Worm (Caenorhabditis elegans) whole organism, late embryonic: ENCODE data around the gene T05B4.12.
A peak's percentile ranks its signal among the peaks of the same experiment; 100 is the strongest.

Experiments used
- C38D4.7 ChIP-seq: fragments of 200-800 bp; sonication (Bioruptor generic); optimal IDR thresholded peaks from 2 replicates; lab custom pipeline; 2018; ENCODE audit warnings: mild to moderate bottlenecking, missing genetic modification characterization, moderate library complexity, missing compliant biosample characterization
- Y22D7AL.16 ChIP-seq: sonication (generic microtip); optimal IDR thresholded peaks from 2 replicates; lab custom pipeline; 2016; ENCODE audit warnings: missing genetic modification characterization, missing compliant biosample characterization
- ahr-1 ChIP-seq: sonication (generic microtip); optimal IDR thresholded peaks from 2 replicates; lab custom pipeline; 2016; ENCODE audit warnings: missing genetic modification characterization, missing compliant biosample characterization
- ceh-14 ChIP-seq: sonication (generic microtip); optimal IDR thresholded peaks from 2 replicates; lab custom pipeline; 2016; ENCODE audit warnings: missing genotype, missing genetic modification characterization, missing compliant biosample characterization
- ceh-18 ChIP-seq: sonication (generic microtip); optimal IDR thresholded peaks from 2 replicates; lab custom pipeline; 2016; ENCODE audit warnings: missing genetic modification characterization, missing compliant biosample characterization
- ceh-19 ChIP-seq: fragments of 200-800 bp; sonication (Bioruptor generic); optimal IDR thresholded peaks from 2 replicates; lab custom pipeline; 2018; ENCODE audit warnings: mild to moderate bottlenecking, missing genetic modification characterization, missing compliant biosample characterization
- ceh-2 ChIP-seq: sonication (generic microtip); optimal IDR thresholded peaks from 2 replicates; lab custom pipeline; 2016; ENCODE audit warnings: missing genotype, missing genetic modification characterization, missing compliant biosample characterization
- ceh-22 ChIP-seq: sonication (generic microtip); optimal IDR thresholded peaks from 2 replicates; lab custom pipeline; 2017; ENCODE audit warnings: missing biosample characterization, missing genetic modification characterization
- ceh-24 ChIP-seq: sonication (generic microtip); optimal IDR thresholded peaks from 2 replicates; lab custom pipeline; 2016; ENCODE audit warnings: mild to moderate bottlenecking, missing genetic modification characterization, missing compliant biosample characterization
- ceh-30 ChIP-seq: fragments of 150-350 bp; optimal IDR thresholded peaks from 2 replicates; lab custom pipeline; 2014; ENCODE audit warnings: missing biosample characterization, missing genetic modification characterization
- ceh-31 ChIP-seq: sonication (generic microtip); optimal IDR thresholded peaks from 2 replicates; lab custom pipeline; 2016; ENCODE audit warnings: missing genetic modification characterization, missing compliant biosample characterization
- ceh-34 ChIP-seq: sonication (generic microtip); optimal IDR thresholded peaks from 2 replicates; lab custom pipeline; 2016; ENCODE audit warnings: mild to moderate bottlenecking, missing genetic modification characterization, missing compliant biosample characterization
- ceh-45 ChIP-seq: fragments of 200-800 bp; sonication (Bioruptor generic); IDR thresholded peaks from 2 replicates; pipeline ENCODE4 v1.3.6; 2022; ENCODE audit warnings: missing genetic modification reagents, missing genetic modification characterization, missing compliant biosample characterization
- ceh-48 ChIP-seq: sonication (generic microtip); optimal IDR thresholded peaks from 2 replicates; lab custom pipeline; 2016; ENCODE audit warnings: missing genetic modification characterization, inconsistent platforms, missing compliant biosample characterization
- ceh-6 ChIP-seq: fragments of 200-800 bp; sonication (Bioruptor generic); optimal IDR thresholded peaks from 2 replicates; lab custom pipeline; 2018; ENCODE audit warnings: mild to moderate bottlenecking, missing genetic modification characterization, missing compliant biosample characterization
- ceh-9 ChIP-seq: sonication (generic microtip); optimal IDR thresholded peaks from 2 replicates; lab custom pipeline; 2016; ENCODE audit warnings: mild to moderate bottlenecking, missing genetic modification characterization, inconsistent platforms, missing compliant biosample characterization
- che-1 ChIP-seq: sonication (generic microtip); optimal IDR thresholded peaks from 2 replicates; lab custom pipeline; 2016; ENCODE audit warnings: mild to moderate bottlenecking, missing genetic modification characterization, missing compliant biosample characterization
- dve-1 ChIP-seq: sonication (generic microtip); optimal IDR thresholded peaks from 2 replicates; lab custom pipeline; 2017; ENCODE audit warnings: antibody characterized with exemption, mild to moderate bottlenecking, missing genetic modification characterization, missing compliant biosample characterization
- elt-2 ChIP-seq: sonication (generic microtip); optimal IDR thresholded peaks from 2 replicates; lab custom pipeline; 2016; ENCODE audit warnings: missing genetic modification reagents, missing genetic modification characterization, missing compliant biosample characterization
- elt-4 ChIP-seq: sonication (generic microtip); optimal IDR thresholded peaks from 2 replicates; lab custom pipeline; 2016; ENCODE audit warnings: missing genetic modification characterization, missing compliant biosample characterization
- eyg-1 ChIP-seq: sonication (generic microtip); optimal IDR thresholded peaks from 2 replicates; lab custom pipeline; 2016; ENCODE audit warnings: missing genotype, missing genetic modification characterization, missing compliant biosample characterization
- fax-1 ChIP-seq: sonication (generic microtip); optimal IDR thresholded peaks from 2 replicates; lab custom pipeline; 2016; ENCODE audit warnings: missing genotype, missing genetic modification characterization, missing compliant biosample characterization
- fkh-10 ChIP-seq: fragments of 150-350 bp; optimal IDR thresholded peaks from 2 replicates; lab custom pipeline; 2014; ENCODE audit warnings: missing biosample characterization, missing genetic modification reagents, missing genetic modification characterization
- gmeb-2 ChIP-seq: sonication (generic microtip); optimal IDR thresholded peaks from 2 replicates; lab custom pipeline; 2016; ENCODE audit warnings: missing genetic modification characterization, inconsistent platforms, missing compliant biosample characterization
- hlh-30 ChIP-seq: sonication (generic microtip); optimal IDR thresholded peaks from 2 replicates; lab custom pipeline; 2017; ENCODE audit warnings: antibody characterized with exemption, missing genetic modification characterization, missing compliant biosample characterization; ENCODE audit not compliant: insufficient read depth
- madf-2 ChIP-seq: sonication (generic microtip); optimal IDR thresholded peaks from 2 replicates; lab custom pipeline; 2017; ENCODE audit warnings: missing genetic modification characterization, missing compliant biosample characterization
- nfya-1 ChIP-seq: sonication (generic microtip); optimal IDR thresholded peaks from 2 replicates; lab custom pipeline; 2017; ENCODE audit warnings: missing genetic modification characterization, mild to moderate bottlenecking, missing compliant biosample characterization, antibody characterized with exemption, moderate library complexity
- pag-3 ChIP-seq: sonication (generic microtip); optimal IDR thresholded peaks from 2 replicates; lab custom pipeline; 2016; ENCODE audit warnings: missing compliant biosample characterization, missing genetic modification characterization, borderline replicate concordance
- pat-9 ChIP-seq: fragments of 200-800 bp; sonication (Bioruptor generic); optimal IDR thresholded peaks from 2 replicates; lab custom pipeline; 2018; ENCODE audit warnings: mild to moderate bottlenecking, missing genetic modification characterization, moderate library complexity, missing compliant biosample characterization
- pax-1 ChIP-seq: fragments of 150-350 bp; optimal IDR thresholded peaks from 2 replicates; lab custom pipeline; 2014; ENCODE audit warnings: missing biosample characterization, missing genetic modification characterization
- pha-2 ChIP-seq: sonication (generic microtip); optimal IDR thresholded peaks from 2 replicates; lab custom pipeline; 2017; ENCODE audit warnings: mild to moderate bottlenecking, missing genetic modification characterization, missing compliant biosample characterization
- pqm-1 ChIP-seq: sonication (generic microtip); optimal IDR thresholded peaks from 2 replicates; lab custom pipeline; 2016; ENCODE audit warnings: missing genetic modification characterization, missing compliant biosample characterization
- pros-1 ChIP-seq: fragments of 150-350 bp; optimal IDR thresholded peaks from 2 replicates; lab custom pipeline; 2014; ENCODE audit warnings: missing biosample characterization, missing genetic modification reagents, missing genetic modification characterization
- rnt-1 ChIP-seq: sonication (generic microtip); optimal IDR thresholded peaks from 2 replicates; lab custom pipeline; 2016; ENCODE audit warnings: missing genetic modification characterization, missing compliant biosample characterization
- sdc-2 ChIP-seq: sonication (generic microtip); optimal IDR thresholded peaks from 2 replicates; lab custom pipeline; 2016; ENCODE audit warnings: missing genotype, missing genetic modification characterization, missing compliant biosample characterization
- tbx-2 ChIP-seq: sonication (generic microtip); optimal IDR thresholded peaks from 2 replicates; lab custom pipeline; 2016; ENCODE audit warnings: missing genetic modification characterization, missing compliant biosample characterization
- unc-3 ChIP-seq, 2 experiments: fragments of 200-800 bp in 1 of 2; sonication (Bioruptor generic) in 1 of 2; sonication (generic microtip) in 1 of 2; conservative IDR thresholded peaks in 1 of 2; optimal IDR thresholded peaks in 1 of 2; 2 replicates each; pipeline versions ENCODE4 v1.3.6 to Lab custom; 2016 to 2022; ENCODE audit warnings: missing compliant biosample characterization in 2 of 2, missing genetic modification characterization in 2 of 2, missing genetic modification reagents in 1 of 2
- unc-42 ChIP-seq: sonication (generic microtip); optimal IDR thresholded peaks from 2 replicates; lab custom pipeline; 2016; ENCODE audit warnings: missing genotype, missing genetic modification characterization, missing compliant biosample characterization
- unc-55 ChIP-seq: sonication (generic microtip); optimal IDR thresholded peaks from 2 replicates; lab custom pipeline; 2017; ENCODE audit warnings: missing biosample characterization, missing genetic modification reagents, missing genetic modification characterization
- ztf-16 ChIP-seq: sonication (generic microtip); optimal IDR thresholded peaks from 2 replicates; lab custom pipeline; 2017; ENCODE audit warnings: missing genetic modification characterization, missing compliant biosample characterization

The T05B4.12 gene

DNA sequence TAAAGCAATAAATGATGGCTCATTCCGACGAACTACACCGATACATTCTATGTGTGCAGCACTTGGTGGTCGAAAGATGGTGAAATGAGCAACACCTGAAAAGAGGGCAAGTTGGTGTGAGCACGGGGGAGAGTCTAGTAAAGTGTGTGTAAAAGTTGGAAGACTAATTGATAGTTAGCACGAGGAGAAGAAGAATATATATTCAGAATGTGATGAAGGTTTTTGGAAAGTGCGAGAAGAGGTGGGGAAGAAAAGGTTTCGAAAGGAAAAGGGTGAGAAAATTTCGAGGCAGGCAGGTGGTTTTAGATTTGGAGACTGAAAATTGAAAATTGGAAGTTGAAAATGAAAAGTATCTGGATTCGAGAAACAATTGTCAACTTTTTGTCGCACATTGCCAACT is 26.4 kb upstream of the T05B4.12 start, which contains the start of gene Y45G5AM.6:
Y45G5AM.6 (minus strand) TSS at position 101 of the 400 bp plus-strand sequence.
- no peak for TF ChIP-seq ceh-24 (tag; lab: Kevin White, UChicago)
- TF ChIP-seq pha-2, result no peak
- TF ChIP-seq ceh-31 (tag; lab: Kevin White, UChicago), result no peak
- no peak for TF ChIP-seq ceh-14 (tag; lab: Kevin White, UChicago)
- no peak for TF ChIP-seq che-1
- no peak for TF ChIP-seq Y22D7AL.16 (tag; lab: Kevin White, UChicago)

DNA sequence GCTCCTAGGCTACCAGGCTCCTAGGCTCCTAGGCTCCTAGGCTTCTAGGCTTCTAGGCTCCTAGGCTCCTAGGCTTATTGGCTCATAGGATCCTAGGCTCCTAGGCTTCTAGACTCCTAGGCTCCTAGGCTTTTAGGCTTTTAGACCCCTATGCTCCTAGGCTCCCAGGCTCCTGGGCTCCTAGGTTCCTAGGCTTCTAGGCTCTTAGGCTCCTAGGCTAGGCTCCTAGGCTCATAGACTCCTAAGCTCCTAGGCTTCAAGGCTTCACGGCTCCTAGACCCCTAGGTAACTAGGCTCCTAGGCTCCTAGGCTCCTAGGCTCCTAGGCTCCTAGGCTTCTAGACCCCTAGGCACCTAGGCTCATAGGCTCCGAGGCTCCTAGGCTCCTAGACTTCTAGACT is 25.6 kb upstream of the T05B4.12 start:
- TF ChIP-seq elt-4 (tag; lab: Kevin White, UChicago) (peak; percentile 66), eyg-1 (tag; lab: Kevin White, UChicago) (no peak), sdc-2 (tag; lab: Kevin White, UChicago) (no peak), ceh-45 (no peak), tbx-2 (tag; lab: Kevin White, UChicago) (no peak), ceh-24 (tag; lab: Kevin White, UChicago) (no peak), ceh-19 (GFP tag; lab: Kevin White, UChicago) (no peak), ceh-30 (tag; lab: Kevin White, UChicago) (no peak), pag-3 (tag; lab: Kevin White, UChicago) (peak; percentile 0)

DNA sequence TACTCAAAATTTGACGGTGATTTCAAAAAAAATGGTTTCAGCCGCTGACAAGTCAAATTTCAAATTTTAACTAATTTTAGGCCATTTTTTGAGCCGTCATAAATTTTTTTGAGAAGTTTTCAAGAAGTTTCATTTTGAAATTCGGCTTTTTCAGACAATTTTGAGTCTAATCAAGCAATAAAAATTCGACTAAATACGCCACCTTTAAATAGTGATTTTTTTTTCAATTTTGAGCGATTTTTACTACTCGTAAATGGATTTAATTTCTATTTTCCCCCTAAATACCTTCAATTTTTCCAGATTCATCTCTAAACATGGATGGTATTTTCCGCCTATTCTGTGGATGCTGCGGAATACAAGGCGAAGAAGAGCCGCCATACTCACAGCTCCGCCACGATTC is 18.4 kb upstream of the T05B4.12 start, which contains the start of gene Y45G5AL.1:
Y45G5AL.1 (plus strand) TSS at position 301 of the 400 bp plus-strand sequence.
- TF ChIP-seq ztf-16 (tag; lab: Kevin White, UChicago) (no peak), gmeb-2 (no peak), che-1 (no peak), eyg-1 (tag; lab: Kevin White, UChicago) (no peak), ceh-22 (no peak), unc-42 (no peak), unc-55 (no peak), hlh-30 (tag; lab: Kevin White, UChicago) (no peak), pat-9 (tag; lab: Kevin White, UChicago) (no peak), pha-2 (no peak), pqm-1 (tag; lab: Kevin White, UChicago) (no peak)

DNA sequence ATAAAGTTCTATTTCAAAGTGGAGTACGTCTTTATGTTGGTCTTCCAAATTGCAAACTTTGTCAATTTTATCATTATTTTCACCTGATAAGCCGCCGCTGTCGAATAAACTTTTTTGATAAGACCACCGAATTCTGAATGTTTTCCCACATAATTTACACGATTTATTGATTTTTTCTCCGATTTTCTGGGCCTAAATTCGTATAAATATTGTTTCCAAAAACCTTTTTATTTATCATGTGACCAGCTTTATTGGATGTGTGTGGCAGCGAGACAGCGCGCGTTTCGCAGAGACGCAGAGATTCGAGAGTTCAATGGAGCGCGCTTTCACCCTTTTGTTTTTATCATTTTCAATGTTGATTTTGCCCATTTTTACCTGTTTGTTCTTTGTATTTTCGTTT is 17.2 kb upstream of the T05B4.12 start:
- peak; percentile 33 for TF ChIP-seq ceh-48 (tag; lab: Kevin White, UChicago)
- peak; percentile 13 for TF ChIP-seq pax-1 (tag; lab: Kevin White, UChicago)
- TF ChIP-seq hlh-30 (tag; lab: Kevin White, UChicago), result peak; percentile 96
- TF ChIP-seq nfya-1 (tag; lab: Kevin White, UChicago), result peak; percentile 42
- no peak for TF ChIP-seq ceh-24 (tag; lab: Kevin White, UChicago)
- TF ChIP-seq pros-1 (tag; lab: Kevin White, UChicago), result no peak
- peak; percentile 21 for TF ChIP-seq unc-55
- peak; percentile 67 for TF ChIP-seq elt-2 (tag; lab: Kevin White, UChicago)
- TF ChIP-seq unc-42, result peak; percentile 69

DNA sequence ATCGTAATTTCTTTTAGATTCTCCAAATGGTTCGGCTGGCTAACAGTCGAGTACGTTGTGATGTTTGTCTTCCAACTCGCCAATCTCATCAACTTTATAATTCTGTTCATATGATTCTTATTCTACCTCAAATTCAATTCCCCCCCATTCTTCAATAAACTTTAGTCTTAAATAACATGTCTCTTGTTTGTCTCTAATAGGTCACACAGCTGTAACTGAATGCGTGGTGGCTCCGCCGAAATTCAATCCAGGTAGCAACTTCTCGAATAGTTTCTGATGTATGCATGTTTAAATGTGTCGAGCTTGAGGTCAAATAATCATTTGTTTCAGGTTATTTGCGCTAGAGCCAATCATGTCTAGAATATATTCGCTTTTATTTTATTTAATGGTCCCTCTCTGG is 12.9 kb upstream of the T05B4.12 start, which contains the start of gene lgc-29:
lgc-29 (plus strand) TSS at position 301 of the 400 bp plus-strand sequence.
- TF ChIP-seq ceh-9 (tag; lab: Kevin White, UChicago), result no peak
- TF ChIP-seq unc-3 (GFP tag; conservative IDR thresholded peaks at IDR 0.05; lab: Robert Waterston, UW), result no peak
- TF ChIP-seq unc-3 (tag; optimal IDR thresholded peaks at IDR 0.05; lab: Kevin White, UChicago), result no peak

DNA sequence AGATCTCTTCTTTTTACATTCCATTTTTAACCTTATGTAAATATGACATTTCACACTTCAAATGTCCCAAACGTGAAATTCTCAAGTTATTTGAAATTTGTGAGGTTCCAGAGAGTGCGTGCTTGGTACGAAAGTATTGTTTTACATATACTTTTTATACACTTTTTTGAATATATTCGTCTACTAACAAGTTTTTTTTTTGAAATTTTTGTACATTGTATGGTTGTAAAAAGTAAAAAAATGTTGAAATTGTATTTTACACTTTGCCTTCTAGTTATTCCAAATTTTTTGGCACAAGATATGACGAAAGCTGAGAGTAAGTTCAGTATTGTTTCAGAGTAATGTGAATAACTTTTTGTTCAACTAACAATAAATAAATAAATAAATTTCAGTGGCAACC is 8.9 kb upstream of the T05B4.12 start, which contains the start of gene lgc-1:
lgc-1 (plus strand) TSS at position 301 of the 400 bp plus-strand sequence.
- TF ChIP-seq eyg-1 (tag; lab: Kevin White, UChicago), result no peak
- no peak for TF ChIP-seq fkh-10 (GFP tag; lab: Kevin White, UChicago)
- no peak for TF ChIP-seq ceh-18 (tag; lab: Kevin White, UChicago)
- TF ChIP-seq ahr-1 (tag; lab: Kevin White, UChicago), result no peak
- no peak for TF ChIP-seq elt-2 (tag; lab: Kevin White, UChicago)
- TF ChIP-seq ceh-34, result no peak
- no peak for TF ChIP-seq ceh-2 (tag; lab: Kevin White, UChicago)
- no peak for TF ChIP-seq dve-1 (tag; lab: Kevin White, UChicago)
- TF ChIP-seq pqm-1 (tag; lab: Kevin White, UChicago), result no peak
- TF ChIP-seq fax-1, result no peak
- no peak for TF ChIP-seq C38D4.7
- TF ChIP-seq rnt-1 (tag; lab: Kevin White, UChicago), result no peak
- no peak for TF ChIP-seq madf-2 (tag; lab: Kevin White, UChicago)
- no peak for TF ChIP-seq ceh-6 (GFP tag; lab: Kevin White, UChicago)
- TF ChIP-seq, all 69 proteins: peak for 0
